Fruit fly (Drosophila melanogaster) whole organism, embryonic: ENCODE results near the gene CG12609.

Experiments used
- B-H1 ChIP-seq: fragments of 200-800 bp; sonication (Bioruptor generic); IDR thresholded peaks from 3 replicates; pipeline ENCODE4 v1.3.6; 2022; ENCODE audit warnings: missing biosample characterization, missing genetic modification characterization
- Bdp1 ChIP-seq: fragments of 200-800 bp; sonication (Bioruptor generic); optimal IDR thresholded peaks from 3 replicates; lab custom pipeline; 2016; ENCODE audit warnings: missing biosample characterization, missing genetic modification characterization
- CG11504 ChIP-seq: fragments of 200-800 bp; sonication (Bioruptor generic); optimal IDR thresholded peaks from 3 replicates; lab custom pipeline; 2019; ENCODE audit warnings: missing biosample characterization, mild to moderate bottlenecking, missing genetic modification characterization, moderate library complexity
- CG11695 ChIP-seq: fragments of 200-800 bp; sonication (Bioruptor generic); IDR thresholded peaks from 3 replicates; pipeline ENCODE4 v1.3.6; 2022; ENCODE audit warnings: missing biosample characterization, missing genetic modification characterization
- CG12219 ChIP-seq: fragments of 200-800 bp; sonication (Bioruptor generic); optimal IDR thresholded peaks from 3 replicates; lab custom pipeline; 2018; ENCODE audit warnings: missing biosample characterization, mild to moderate bottlenecking, missing genetic modification characterization
- CG14965 ChIP-seq: fragments of 200-800 bp; sonication (Bioruptor generic); optimal IDR thresholded peaks from 2 replicates; lab custom pipeline; 2016; ENCODE audit warnings: missing biosample characterization, missing genetic modification characterization, borderline replicate concordance
- CG15073 ChIP-seq: fragments of 200-800 bp; sonication (Bioruptor generic); optimal IDR thresholded peaks from 2 replicates; lab custom pipeline; 2016; ENCODE audit warnings: missing biosample characterization, missing genetic modification characterization
- CG17359 ChIP-seq: fragments of 200-800 bp; sonication (Bioruptor generic); optimal IDR thresholded peaks from 3 replicates; lab custom pipeline; 2018; ENCODE audit warnings: missing biosample characterization, mild to moderate bottlenecking, missing genetic modification characterization, moderate library complexity
- CG17385 ChIP-seq: fragments of 200-800 bp; sonication (Bioruptor generic); optimal IDR thresholded peaks from 3 replicates; lab custom pipeline; 2018; ENCODE audit warnings: missing biosample characterization, mild to moderate bottlenecking, missing genetic modification characterization
- CG17802 ChIP-seq: fragments of 200-800 bp; sonication (Bioruptor generic); optimal IDR thresholded peaks from 2 replicates; lab custom pipeline; 2018; ENCODE audit warnings: missing biosample characterization, mild to moderate bottlenecking, missing genetic modification characterization, moderate library complexity
- CG18262 ChIP-seq: fragments of 200-800 bp; optimal IDR thresholded peaks from 3 replicates; lab custom pipeline; 2019; ENCODE audit warnings: missing biosample characterization, mild to moderate bottlenecking, missing genetic modification characterization, moderate library complexity
- CG2712 ChIP-seq: fragments of 200-800 bp; optimal IDR thresholded peaks from 3 replicates; lab custom pipeline; 2019; ENCODE audit warnings: missing biosample characterization, mild to moderate bottlenecking, missing genetic modification characterization, moderate library complexity
- CG30403 ChIP-seq: fragments of 200-800 bp; sonication (Bioruptor generic); optimal IDR thresholded peaks from 3 replicates; lab custom pipeline; 2016; ENCODE audit warnings: missing biosample characterization, missing genetic modification characterization
- CG5245 ChIP-seq: fragments of 200-800 bp; sonication (Bioruptor generic); optimal IDR thresholded peaks from 3 replicates; lab custom pipeline; 2016; ENCODE audit warnings: missing biosample characterization, missing genetic modification characterization
- CG6254 ChIP-seq: fragments of 200-800 bp; sonication (Bioruptor generic); optimal IDR thresholded peaks from 3 replicates; lab custom pipeline; 2017; ENCODE audit warnings: mild to moderate bottlenecking, missing biosample characterization, missing genetic modification reagents, missing genetic modification characterization
- CG9727 ChIP-seq: fragments of 200-800 bp; sonication (Bioruptor generic); optimal IDR thresholded peaks from 3 replicates; lab custom pipeline; 2017; ENCODE audit warnings: missing biosample characterization, mild to moderate bottlenecking, missing genetic modification characterization
- D ChIP-seq, 2 experiments: fragments of 200-800 bp in 1 of 2; fragments of >200 bp in 1 of 2; sonication (Bioruptor generic) in 1 of 2; optimal IDR thresholded peaks; 2 replicates in 1 of 2; 3 replicates in 1 of 2; lab custom pipeline; 2017; ENCODE audit warnings: mild to moderate bottlenecking in 1 of 2, missing biosample characterization in 1 of 2, missing genetic modification characterization in 1 of 2, missing genetic modification reagents in 1 of 2
- Hsf ChIP-seq: fragments of 200-800 bp; sonication (Bioruptor generic); optimal IDR thresholded peaks from 3 replicates; lab custom pipeline; 2016; ENCODE audit warnings: missing biosample characterization, missing genetic modification characterization
- Med ChIP-seq: fragments of 200-800 bp; sonication (Bioruptor generic); peaks from one replicate; lab custom pipeline; 2016; ENCODE audit warnings: missing biosample characterization, missing genetic modification characterization, mild to moderate bottlenecking, inconsistent platforms, moderate library complexity
- Mrtf ChIP-seq: fragments of 200-800 bp; sonication (Bioruptor generic); IDR thresholded peaks from 3 replicates; pipeline ENCODE4 v1.3.6; 2022; ENCODE audit warnings: missing biosample characterization, missing genetic modification characterization
- Pdp1 ChIP-seq, 2 experiments: fragments of 200-800 bp; sonication (Bioruptor generic); optimal IDR thresholded peaks; 3 replicates each; lab custom pipeline; 2016; ENCODE audit warnings: missing biosample characterization in 2 of 2, missing genetic modification characterization in 2 of 2, mild to moderate bottlenecking in 1 of 2, moderate library complexity in 1 of 2
- Poxn ChIP-seq: fragments of 200-800 bp; sonication (Bioruptor generic); IDR thresholded peaks from 2 replicates; pipeline ENCODE4 v1.3.6; 2022; ENCODE audit warnings: missing biosample characterization, missing genetic modification characterization
- Six4 ChIP-seq: fragments of 200-800 bp; sonication (Bioruptor generic); optimal IDR thresholded peaks from 2 replicates; lab custom pipeline; 2016; ENCODE audit warnings: missing biosample characterization, missing genetic modification characterization
- Sox100B ChIP-seq: fragments of 200-800 bp; sonication (Bioruptor generic); optimal IDR thresholded peaks from 3 replicates; lab custom pipeline; 2018; ENCODE audit warnings: missing biosample characterization, mild to moderate bottlenecking, missing genetic modification characterization
- Sox102F ChIP-seq: fragments of 200-800 bp; sonication (Bioruptor generic); optimal IDR thresholded peaks from 2 replicates; lab custom pipeline; 2018; ENCODE audit warnings: missing biosample characterization, mild to moderate bottlenecking, missing genetic modification characterization, moderate library complexity
- Stat92E ChIP-seq, 3 experiments: fragments of >200 bp in 2 of 3; fragments of 200-800 bp in 1 of 3; sonication (Bioruptor generic) in 1 of 3; optimal IDR thresholded peaks; 2 replicates each; lab custom pipeline; 2017 to 2019; ENCODE audit warnings: missing biosample characterization in 3 of 3, missing genetic modification characterization in 3 of 3, mild to moderate bottlenecking in 1 of 3, moderate library complexity in 1 of 3
- br ChIP-seq: fragments of >200 bp; optimal IDR thresholded peaks from 2 replicates; lab custom pipeline; 2017
- corto ChIP-seq: fragments of 200-800 bp; sonication (Bioruptor generic); optimal IDR thresholded peaks from 2 replicates; lab custom pipeline; 2016; ENCODE audit warnings: missing biosample characterization, mild to moderate bottlenecking, missing genetic modification characterization, moderate library complexity
- eve ChIP-seq, 2 experiments: fragments of >200 bp; optimal IDR thresholded peaks; 2 replicates each; lab custom pipeline; 2017; ENCODE audit warnings: missing biosample characterization in 2 of 2, missing genetic modification characterization in 2 of 2
- fd3F ChIP-seq: fragments of 200-800 bp; sonication (Bioruptor generic); optimal IDR thresholded peaks from 2 replicates; lab custom pipeline; 2018; ENCODE audit warnings: missing biosample characterization, mild to moderate bottlenecking, missing genetic modification characterization, moderate library complexity
- fd96Cb ChIP-seq: fragments of 200-800 bp; sonication (Bioruptor generic); optimal IDR thresholded peaks from 2 replicates; lab custom pipeline; 2018; ENCODE audit warnings: missing biosample characterization, mild to moderate bottlenecking, missing genetic modification characterization, moderate library complexity
- ham ChIP-seq: fragments of 200-800 bp; sonication (Bioruptor generic); IDR thresholded peaks from 2 replicates; pipeline ENCODE4 v1.3.6; 2022; ENCODE audit warnings: missing biosample characterization, missing genetic modification characterization
- hb ChIP-seq: fragments of 200-800 bp; sonication (Bioruptor generic); IDR thresholded peaks from 3 replicates; pipeline ENCODE4 v1.3.6; 2022; ENCODE audit warnings: missing biosample characterization, missing genetic modification characterization; ENCODE audit not compliant: partially characterized antibody
- lilli ChIP-seq: fragments of 200-800 bp; sonication (Bioruptor generic); optimal IDR thresholded peaks from 3 replicates; lab custom pipeline; 2016; ENCODE audit warnings: missing biosample characterization, missing genetic modification characterization
- lola ChIP-seq, 3 experiments: fragments of >200 bp in 2 of 3; fragments of 200-800 bp in 1 of 3; sonication (Bioruptor generic) in 1 of 3; optimal IDR thresholded peaks; 2 replicates each; lab custom pipeline; 2017 to 2019; ENCODE audit warnings: missing biosample characterization in 3 of 3, missing genetic modification characterization in 3 of 3, mild to moderate bottlenecking in 1 of 3, moderate library complexity in 1 of 3
- nmo ChIP-seq: fragments of 200-800 bp; sonication (Bioruptor generic); optimal IDR thresholded peaks from 2 replicates; lab custom pipeline; 2018; ENCODE audit warnings: missing biosample characterization, mild to moderate bottlenecking, missing genetic modification characterization, moderate library complexity
- odd ChIP-seq: fragments of 200-800 bp; sonication (Bioruptor generic); optimal IDR thresholded peaks from 2 replicates; lab custom pipeline; 2017; ENCODE audit warnings: missing biosample characterization, mild to moderate bottlenecking, missing genetic modification characterization
- onecut ChIP-seq: fragments of 200-800 bp; sonication (Bioruptor generic); IDR thresholded peaks from 2 replicates; pipeline ENCODE4 v1.3.6; 2022; ENCODE audit warnings: missing biosample characterization, missing genetic modification characterization
- prd ChIP-seq, 3 experiments: fragments of >200 bp in 2 of 3; fragments of 200-800 bp in 1 of 3; sonication (Bioruptor generic) in 1 of 3; optimal IDR thresholded peaks in 2 of 3; IDR thresholded peaks in 1 of 3; 2 replicates in 2 of 3; 3 replicates in 1 of 3; pipeline versions ENCODE4 v1.3.6 to Lab custom; 2017 to 2022; ENCODE audit warnings: missing biosample characterization in 1 of 3, missing genetic modification characterization in 1 of 3
- ro ChIP-seq: fragments of 200-800 bp; sonication (Bioruptor generic); IDR thresholded peaks from 2 replicates; pipeline ENCODE4 v1.3.6; 2022; ENCODE audit warnings: missing biosample characterization, missing genetic modification characterization
- salm ChIP-seq: fragments of 200-800 bp; sonication (Bioruptor generic); optimal IDR thresholded peaks from 2 replicates; lab custom pipeline; 2018; ENCODE audit warnings: missing biosample characterization, mild to moderate bottlenecking, missing genetic modification characterization
- slou ChIP-seq: fragments of 200-800 bp; sonication (Bioruptor generic); optimal IDR thresholded peaks from 3 replicates; lab custom pipeline; 2016; ENCODE audit warnings: missing biosample characterization, missing genetic modification characterization
- sr ChIP-seq: fragments of 200-800 bp; sonication (Bioruptor generic); IDR thresholded peaks from 3 replicates; pipeline ENCODE4 v1.3.6; 2022; ENCODE audit warnings: missing biosample characterization, missing genetic modification characterization
- tap ChIP-seq: fragments of 200-800 bp; optimal IDR thresholded peaks from 3 replicates; lab custom pipeline; 2019; ENCODE audit warnings: missing biosample characterization, mild to moderate bottlenecking, missing genetic modification characterization, moderate library complexity
- tio ChIP-seq: fragments of 200-800 bp; sonication (Bioruptor generic); optimal IDR thresholded peaks from 2 replicates; lab custom pipeline; 2017; ENCODE audit warnings: missing biosample characterization, missing genetic modification characterization, inconsistent platforms
- tx ChIP-seq: fragments of 200-800 bp; sonication (Bioruptor generic); optimal IDR thresholded peaks from 2 replicates; lab custom pipeline; 2016; ENCODE audit warnings: missing biosample characterization, missing genetic modification characterization
- z ChIP-seq: fragments of 200-800 bp; sonication (Bioruptor generic); IDR thresholded peaks from 3 replicates; pipeline ENCODE4 v1.3.6; 2022; ENCODE audit warnings: missing biosample characterization, missing genetic modification characterization
- zen ChIP-seq: fragments of 200-800 bp; sonication (Bioruptor generic); optimal IDR thresholded peaks from 3 replicates; lab custom pipeline; 2018; ENCODE audit warnings: missing biosample characterization, mild to moderate bottlenecking, missing genetic modification characterization, moderate library complexity

Gene CG12609

DNA sequence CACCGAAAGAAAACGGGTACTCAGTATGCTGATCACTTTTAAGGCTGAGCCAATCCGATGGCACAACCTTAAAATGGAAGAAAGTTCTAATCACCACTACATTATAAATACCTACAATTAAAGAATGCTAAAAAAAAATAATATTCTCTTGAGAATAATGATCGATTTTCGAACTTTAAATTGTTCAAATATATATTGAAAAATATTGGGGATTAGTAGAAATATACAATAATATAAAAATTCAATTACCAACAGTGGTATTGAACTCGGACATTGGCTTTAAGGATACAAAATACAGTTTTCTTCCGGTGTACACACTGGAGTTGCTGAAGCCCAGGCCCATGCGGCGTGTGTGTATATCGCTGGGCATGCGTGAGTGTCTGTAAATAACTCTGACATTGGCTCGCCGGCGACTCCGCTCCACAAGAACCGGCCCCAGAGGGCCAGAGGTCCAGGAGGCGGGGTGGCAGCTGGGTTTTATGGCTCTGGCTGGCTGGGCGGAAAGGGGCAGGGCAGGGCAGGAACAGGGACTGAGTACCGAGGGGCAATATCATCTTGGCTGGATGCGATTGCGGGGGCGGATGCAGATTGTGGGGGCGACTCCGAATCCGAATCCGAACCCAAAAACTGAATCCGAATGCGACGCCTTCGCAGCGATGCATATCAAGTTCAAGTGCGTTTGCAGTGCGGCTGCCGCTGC is 27.9 kb upstream of the CG12609 start (continued):
- TF ChIP-seq Six4 (GFP tag; lab: Kevin White, UChicago) (peak; percentile 36), Sox102F (GFP tag; lab: Kevin White, UChicago) (peak; percentile 74), B-H1 (GFP tag; lab: Robert Waterston, UW) (no peak), onecut (GFP tag; lab: Robert Waterston, UW) (0 out of 2 replicates have a peak, but pooled peaks have one; percentile 23), D (optimal IDR thresholded peaks at IDR 0.05; lab: Kevin White, UChicago) (no peak), D (GFP tag; optimal IDR thresholded peaks at IDR 0.05; lab: Kevin White, UChicago) (peak; percentile 70), CG18262 (tag; lab: Kevin White, UChicago) (peak; percentile 88), lola (GFP tag; optimal IDR thresholded peaks at IDR 0.05; lab: Kevin White, UChicago) (peak in 1 of 3 experiments; percentile 93), CG17359 (tag; lab: Kevin White, UChicago) (peak; percentile 26), sr (GFP tag; lab: Robert Waterston, UW) (0 out of 3 replicates have a peak, but pooled peaks have one; percentile 46), lilli (peak; percentile 29), CG11695 (GFP tag; lab: Robert Waterston, UW) (no peak), fd96Cb (peak; percentile 66), corto (GFP tag; lab: Kevin White, UChicago) (peak; percentile 53), CG17802 (tag; lab: Kevin White, UChicago) (peak; percentile 4), tio (peak; percentile 66), Stat92E (GFP tag; optimal IDR thresholded peaks at IDR 0.05; lab: Kevin White, UChicago) (peak in 1 of 3 experiments; percentile 55), tx (GFP tag; lab: Kevin White, UChicago) (no peak), Med (GFP tag; lab: Kevin White, UChicago) (peak; percentile 58), CG5245 (no peak), tap (tag; lab: Kevin White, UChicago) (peak; percentile 21), Bdp1 (GFP tag; lab: Kevin White, UChicago) (peak; percentile 15), CG11504 (tag; lab: Kevin White, UChicago) (peak; percentile 74), odd (GFP tag; lab: Kevin White, UChicago) (peak; percentile 5), ham (GFP tag; lab: Robert Waterston, UW) (no peak), Hsf (GFP tag; lab: Kevin White, UChicago) (peak; percentile 45), nmo (GFP tag; lab: Kevin White, UChicago) (peak; percentile 89), slou (no peak), CG6254 (GFP tag; lab: Kevin White, UChicago) (peak; percentile 49), eve (GFP tag; optimal IDR thresholded peaks at IDR 0.05; lab: Kevin White, UChicago) (no peak), CG12219 (peak; percentile 47), CG14965 (GFP tag; lab: Kevin White, UChicago) (no peak), CG9727 (GFP tag; lab: Kevin White, UChicago) (peak; percentile 76), Sox100B (GFP tag; lab: Kevin White, UChicago) (peak; percentile 79), CG30403 (peak; percentile 74), CG15073 (no peak), Poxn (no peak), z (GFP tag; lab: Robert Waterston, UW) (no peak), salm (tag; lab: Kevin White, UChicago) (peak; percentile 37), prd (optimal IDR thresholded peaks at IDR 0.05; lab: Kevin White, UChicago) (no peak), prd (GFP tag; IDR thresholded peaks at IDR 0.05; lab: Robert Waterston, UW) (peak; percentile 14; the same call in 1 of the 3 replicates), Mrtf (no peak), Pdp1 (GFP tag; optimal IDR thresholded peaks at IDR 0.05; lab: Kevin White, UChicago) (peak in 1 of 2 experiments; percentile 19), ro (GFP tag; lab: Robert Waterston, UW) (no peak), br (lab: Kevin White, UChicago) (no peak), fd3F (GFP tag; lab: Kevin White, UChicago) (no peak), CG2712 (peak; percentile 83), zen (tag; lab: Kevin White, UChicago) (no peak), CG17385 (GFP tag; lab: Kevin White, UChicago) (peak; percentile 66), hb (GFP tag; lab: Robert Waterston, UW) (no peak)
